Worm (Caenorhabditis elegans): ENCODE results near the gene lec-5.

DNA sequence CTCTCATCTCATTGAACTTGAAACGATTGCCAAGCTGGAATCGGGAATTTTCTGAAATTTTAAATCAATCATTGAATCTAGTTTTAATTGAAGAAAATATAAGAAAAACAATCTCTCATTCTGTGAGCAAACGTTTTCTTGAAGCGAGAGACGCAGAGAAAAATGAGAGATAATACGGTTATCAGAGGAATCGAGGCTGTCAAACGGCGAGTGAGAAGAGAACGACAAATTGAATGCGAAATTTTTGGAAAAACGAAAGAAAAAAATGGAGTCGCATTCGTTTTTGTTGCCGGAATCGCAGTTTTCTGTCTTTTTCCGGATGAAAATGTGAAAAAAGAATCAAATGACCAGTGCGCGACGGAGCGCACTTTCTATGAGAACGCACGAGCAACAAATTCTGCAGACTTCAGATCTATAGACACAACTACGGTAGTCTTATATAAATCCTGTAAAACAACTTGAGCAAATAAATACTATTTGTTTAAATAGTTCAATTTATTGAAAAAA lies 32.7 kb upstream of the lec-5 start, which contains the start of gene tex-2:
- TF ChIP-seq ceh-36 (tag; optimal IDR thresholded peaks at IDR 0.05): no peak
- no peak for TF ChIP-seq aly-1 (tag; optimal IDR thresholded peaks at IDR 0.05)
- no peak for TF ChIP-seq F13C5.2 (tag; optimal IDR thresholded peaks at IDR 0.05)
- TF ChIP-seq flt-1 (GFP tag; IDR thresholded peaks at IDR 0.05): no peak
- TF ChIP-seq ceh-13 (GFP tag; optimal IDR thresholded peaks at IDR 0.05): no peak
- no peak for TF ChIP-seq hmg-4 (GFP tag; optimal IDR thresholded peaks at IDR 0.05)
- no peak for TF ChIP-seq sea-1 (GFP tag; conservative IDR thresholded peaks at IDR 0.05)
- no peak for TF ChIP-seq tra-4 (tag; optimal IDR thresholded peaks at IDR 0.05)
- no peak for TF ChIP-seq ama-1 (optimal IDR thresholded peaks at IDR 0.05)
- no peak for TF ChIP-seq tbx-37 (GFP tag; conservative IDR thresholded peaks at IDR 0.05)
- TF ChIP-seq B0310.2 (tag; optimal IDR thresholded peaks at IDR 0.05): no peak
- no peak for TF ChIP-seq tbx-11 (GFP tag; IDR thresholded peaks at IDR 0.05)
- no peak for TF ChIP-seq hmbx-1 (tag; optimal IDR thresholded peaks at IDR 0.05)
- no peak for TF ChIP-seq scrt-1 (GFP tag; IDR thresholded peaks at IDR 0.05)
